Worm (Caenorhabditis elegans) whole organism, L1 larva: ENCODE data around the gene twk-34.

Experiments used
- C04F5.9 ChIP-seq: sonication (generic microtip); optimal IDR thresholded peaks from 2 replicates; lab custom pipeline; 2016; ENCODE audit warnings: missing genetic modification characterization, missing compliant biosample characterization
- C16A3.4 ChIP-seq: fragments of 150-350 bp; optimal IDR thresholded peaks from 2 replicates; lab custom pipeline; 2014; ENCODE audit warnings: missing biosample characterization, missing genetic modification characterization
- C34B4.2 ChIP-seq: sonication (generic microtip); optimal IDR thresholded peaks from 2 replicates; lab custom pipeline; 2017; ENCODE audit warnings: mild to moderate bottlenecking, missing genetic modification characterization, missing compliant biosample characterization
- Y116A8C.19 ChIP-seq: sonication (generic microtip); optimal IDR thresholded peaks from 2 replicates; lab custom pipeline; 2016; ENCODE audit warnings: missing compliant biosample characterization, missing genetic modification characterization, borderline replicate concordance
- alr-1 ChIP-seq: fragments of 200-800 bp; sonication (Bioruptor generic); optimal IDR thresholded peaks from 2 replicates; lab custom pipeline; 2018; ENCODE audit warnings: borderline replicate concordance, mild to moderate bottlenecking, missing genetic modification characterization, missing compliant biosample characterization
- ama-1 ChIP-seq: fragments of 150-350 bp; optimal IDR thresholded peaks from 2 replicates; lab custom pipeline; 2014
- ceh-8 ChIP-seq: fragments of 200-800 bp; sonication (Bioruptor generic); optimal IDR thresholded peaks from 2 replicates; lab custom pipeline; 2018; ENCODE audit warnings: mild to moderate bottlenecking, missing genetic modification characterization, moderate library complexity, missing compliant biosample characterization
- ces-1 ChIP-seq: fragments of 150-350 bp; optimal IDR thresholded peaks from 2 replicates; lab custom pipeline; 2014; ENCODE audit warnings: missing biosample characterization, missing genetic modification reagents, missing genetic modification characterization
- dsc-1 ChIP-seq: sonication (generic microtip); optimal IDR thresholded peaks from 2 replicates; lab custom pipeline; 2016; ENCODE audit warnings: mild to moderate bottlenecking, missing genetic modification characterization, missing compliant biosample characterization
- elt-2 ChIP-seq: sonication (generic microtip); optimal IDR thresholded peaks from 2 replicates; lab custom pipeline; 2016; ENCODE audit warnings: missing genetic modification characterization, mild to moderate bottlenecking, inconsistent platforms, missing compliant biosample characterization, missing genetic modification reagents
- elt-3 ChIP-seq, 6 experiments: fragments of 150-350 bp in 1 of 6; sonication (generic microtip); optimal IDR thresholded peaks; 2 replicates each; lab custom pipeline; 2017 to 2018; ENCODE audit warnings: missing biosample characterization in 6 of 6, missing genetic modification characterization in 6 of 6, inconsistent platforms in 1 of 6
- fkh-10 ChIP-seq: sonication (generic microtip); optimal IDR thresholded peaks from 2 replicates; lab custom pipeline; 2017; ENCODE audit warnings: missing biosample characterization, missing genetic modification reagents, missing genetic modification characterization
- fkh-8 ChIP-seq: sonication (generic microtip); optimal IDR thresholded peaks from 2 replicates; lab custom pipeline; 2016; ENCODE audit warnings: mild to moderate bottlenecking, missing genetic modification characterization, missing compliant biosample characterization
- fos-1 ChIP-seq: fragments of 150-350 bp; optimal IDR thresholded peaks from 2 replicates; lab custom pipeline; 2014; ENCODE audit warnings: missing biosample characterization, missing genetic modification characterization
- grh-1 ChIP-seq: fragments of 200-800 bp; sonication (Bioruptor generic); IDR thresholded peaks from 2 replicates; pipeline ENCODE4 v1.3.6; 2022; ENCODE audit warnings: missing genetic modification reagents, missing genetic modification characterization, missing compliant biosample characterization
- hlh-4 ChIP-seq: sonication (generic microtip); optimal IDR thresholded peaks from 2 replicates; lab custom pipeline; 2016; ENCODE audit warnings: mild to moderate bottlenecking, missing genetic modification characterization, missing compliant biosample characterization
- hpl-2 ChIP-seq: fragments of 150-350 bp; optimal IDR thresholded peaks from 2 replicates; lab custom pipeline; 2014; ENCODE audit warnings: missing biosample characterization, missing genetic modification reagents, missing genetic modification characterization
- isw-1 ChIP-seq: fragments of 200-800 bp; sonication (Bioruptor generic); IDR thresholded peaks from 2 replicates; pipeline ENCODE4 v1.3.6; 2022; ENCODE audit warnings: missing genetic modification characterization, missing compliant biosample characterization
- lin-13 ChIP-seq: fragments of 150-350 bp; optimal IDR thresholded peaks from 2 replicates; lab custom pipeline; 2014; ENCODE audit warnings: missing biosample characterization, missing genetic modification reagents, missing genetic modification characterization
- lin-15B ChIP-seq: fragments of 150-350 bp; sonication (generic microtip); optimal IDR thresholded peaks from 3 replicates; lab custom pipeline; 2014; ENCODE audit warnings: missing biosample characterization, missing genetic modification characterization
- lin-39 ChIP-seq: fragments of 150-350 bp; optimal IDR thresholded peaks from 2 replicates; lab custom pipeline; 2014; ENCODE audit warnings: missing biosample characterization, missing genetic modification reagents, missing genetic modification characterization
- lir-3 ChIP-seq: sonication (generic microtip); optimal IDR thresholded peaks from 2 replicates; lab custom pipeline; 2016; ENCODE audit warnings: mild to moderate bottlenecking, missing genetic modification characterization, moderate library complexity, missing compliant biosample characterization; ENCODE audit not compliant: poor library complexity
- nhr-11 ChIP-seq: fragments of 150-350 bp; optimal IDR thresholded peaks from 2 replicates; lab custom pipeline; 2014; ENCODE audit warnings: missing biosample characterization, missing genetic modification characterization
- nhr-19 ChIP-seq: fragments of 200-800 bp; sonication (Bioruptor generic); conservative IDR thresholded peaks from 2 replicates; pipeline ENCODE4 v1.3.6; 2022; ENCODE audit warnings: missing genetic modification characterization, missing compliant biosample characterization
- nhr-20 ChIP-seq: sonication (generic microtip); optimal IDR thresholded peaks from 2 replicates; lab custom pipeline; 2016; ENCODE audit warnings: mild to moderate bottlenecking, missing genetic modification characterization, missing compliant biosample characterization
- nhr-28 ChIP-seq: fragments of 150-350 bp; optimal IDR thresholded peaks from 2 replicates; lab custom pipeline; 2014; ENCODE audit warnings: missing biosample characterization, missing genetic modification characterization
- nhr-47 ChIP-seq: sonication (generic microtip); optimal IDR thresholded peaks from 2 replicates; lab custom pipeline; 2016; ENCODE audit warnings: mild to moderate bottlenecking, missing genetic modification characterization, moderate library complexity, missing compliant biosample characterization
- nhr-71 ChIP-seq: sonication (generic microtip); optimal IDR thresholded peaks from 2 replicates; lab custom pipeline; 2016; ENCODE audit warnings: mild to moderate bottlenecking, missing genetic modification characterization, moderate library complexity, missing compliant biosample characterization
- nhr-76 ChIP-seq: sonication (generic microtip); optimal IDR thresholded peaks from 2 replicates; lab custom pipeline; 2017; ENCODE audit warnings: missing biosample characterization, missing genetic modification characterization
- skn-1 ChIP-seq: fragments of 150-350 bp; optimal IDR thresholded peaks from 2 replicates; lab custom pipeline; 2014; ENCODE audit warnings: missing biosample characterization, missing genetic modification characterization
- snu-23 ChIP-seq: sonication (generic microtip); optimal IDR thresholded peaks from 2 replicates; lab custom pipeline; 2016; ENCODE audit warnings: missing genetic modification characterization, missing compliant biosample characterization
- sox-4 ChIP-seq: sonication (generic microtip); optimal IDR thresholded peaks from 2 replicates; lab custom pipeline; 2016; ENCODE audit warnings: missing genetic modification characterization, missing compliant biosample characterization
- sptf-1 ChIP-seq: fragments of 150-350 bp; optimal IDR thresholded peaks from 2 replicates; lab custom pipeline; 2014; ENCODE audit warnings: missing biosample characterization, missing genetic modification characterization
- tlp-1 ChIP-seq: fragments of 150-350 bp; optimal IDR thresholded peaks from 2 replicates; lab custom pipeline; 2014; ENCODE audit warnings: missing biosample characterization, missing genetic modification characterization
- unc-30 ChIP-seq: sonication (generic microtip); optimal IDR thresholded peaks from 2 replicates; lab custom pipeline; 2017; ENCODE audit warnings: missing biosample characterization, missing genetic modification characterization
- unc-98 ChIP-seq: fragments of 200-800 bp; sonication (Bioruptor generic); IDR thresholded peaks from 2 replicates; pipeline ENCODE4 v1.3.6; 2022; ENCODE audit warnings: missing genetic modification characterization, missing compliant biosample characterization
- xbp-1 ChIP-seq: sonication (generic microtip); optimal IDR thresholded peaks from 2 replicates; lab custom pipeline; 2016; ENCODE audit warnings: missing genetic modification characterization, missing compliant biosample characterization
- ztf-4 ChIP-seq: fragments of 150-350 bp; optimal IDR thresholded peaks from 2 replicates; lab custom pipeline; 2014; ENCODE audit warnings: missing biosample characterization, missing genetic modification characterization

The twk-34 gene

DNA sequence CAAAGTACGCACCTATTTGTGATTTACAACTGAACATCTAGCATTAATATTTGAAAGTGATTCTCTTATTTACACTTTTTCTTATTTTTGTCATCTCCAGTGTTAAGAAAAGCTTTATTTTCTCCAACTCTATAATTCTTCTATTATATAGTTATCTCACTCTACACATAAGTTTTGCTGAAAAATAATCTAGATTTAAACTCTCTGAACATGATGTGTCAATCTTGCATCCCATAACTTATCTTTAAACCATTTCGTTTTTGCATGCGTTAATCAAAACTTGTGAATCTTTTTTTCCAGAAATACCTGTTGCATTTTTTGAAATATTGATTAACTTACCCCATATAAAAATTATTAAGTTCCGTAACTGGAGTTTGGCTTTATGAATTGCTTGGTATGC lies 14.8 kb upstream of the twk-34 start, which contains the start of gene nhr-268:
Gene nhr-268, plus strand, starts transcription at position 301 of the 400 bp plus-strand sequence.
- TF ChIP-seq alr-1 (tag; lab: Kevin White, UChicago) (no peak), lir-3 (tag; lab: Kevin White, UChicago) (no peak), C04F5.9 (tag; lab: Kevin White, UChicago) (no peak), lin-39 (no peak), fos-1 (tag; lab: Kevin White, UChicago) (no peak), Y116A8C.19 (tag; lab: Kevin White, UChicago) (no peak), C16A3.4 (no peak), ama-1 (no peak), sptf-1 (no peak)

DNA sequence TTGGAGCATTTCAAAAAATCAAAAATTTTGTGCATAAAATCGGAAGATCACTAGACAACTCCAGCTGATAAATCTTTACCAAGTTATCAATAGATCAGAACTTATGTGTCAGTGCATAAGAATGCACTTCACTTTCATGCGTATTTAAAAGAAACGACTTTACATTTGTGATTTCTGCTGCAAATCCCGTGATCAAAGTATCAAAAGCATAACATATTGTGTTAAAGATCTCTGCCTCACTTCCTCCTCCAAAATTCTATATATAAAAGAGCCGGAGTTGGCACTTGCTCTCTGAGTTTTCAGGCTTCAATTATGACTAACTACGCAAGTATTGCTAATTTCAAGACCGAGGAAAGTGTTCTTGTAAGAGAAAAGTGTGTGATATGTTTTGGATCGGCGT lies 11.1 kb upstream of the twk-34 start, which contains the start of gene nhr-198:
Gene nhr-198, plus strand, starts transcription at position 313 of the 400 bp plus-strand sequence.
- TF ChIP-seq sox-4 = peak; percentile 28
- no peak for TF ChIP-seq grh-1 (GFP tag; lab: Robert Waterston, UW)
- TF ChIP-seq nhr-76 (tag; lab: Kevin White, UChicago) = no peak
- TF ChIP-seq hlh-4 (tag; lab: Kevin White, UChicago) = no peak
- TF ChIP-seq dsc-1 (tag; lab: Kevin White, UChicago) = peak; percentile 55
- peak; percentile 29 for TF ChIP-seq nhr-71 (tag; lab: Kevin White, UChicago)
- no peak for TF ChIP-seq sptf-1
- peak; percentile 79 for TF ChIP-seq fkh-8 (tag; lab: Kevin White, UChicago)

DNA sequence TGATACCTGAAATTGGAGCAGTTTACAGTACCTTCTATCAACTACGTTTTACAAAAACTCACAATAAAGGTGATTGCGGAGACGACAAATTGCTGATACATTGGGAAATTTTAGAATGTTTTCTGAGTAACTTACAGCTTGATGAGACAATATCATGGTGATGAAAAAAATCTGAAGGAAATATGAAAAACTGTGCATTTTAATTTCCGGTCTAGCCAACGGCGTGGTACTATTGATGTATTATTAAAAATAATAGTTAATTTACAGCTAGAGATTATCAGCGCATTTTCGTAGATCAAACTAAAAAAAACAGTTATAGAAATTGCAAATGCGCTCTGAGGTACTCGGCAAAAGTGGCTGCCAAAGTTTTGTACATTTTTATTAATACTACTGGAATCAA lies 6.7 kb upstream of the twk-34 start, which contains the start of gene srx-29:
Gene srx-29, minus strand, starts transcription at position 101 of the 400 bp plus-strand sequence.
- TF ChIP-seq nhr-28 (tag; lab: Kevin White, UChicago) (no peak), nhr-19 (GFP tag; lab: Robert Waterston, UW) (no peak), hpl-2 (GFP tag; lab: Kevin White, UChicago) (no peak), lin-13 (GFP tag; lab: Kevin White, UChicago) (no peak), fos-1 (tag; lab: Kevin White, UChicago) (no peak), grh-1 (GFP tag; lab: Robert Waterston, UW) (no peak), unc-98 (GFP tag; lab: Robert Waterston, UW) (no peak), C34B4.2 (tag; lab: Kevin White, UChicago) (no peak), unc-30 (tag; lab: Kevin White, UChicago) (no peak), nhr-11 (tag; lab: Kevin White, UChicago) (no peak), C04F5.9 (tag; lab: Kevin White, UChicago) (no peak), nhr-20 (no peak), ceh-8 (GFP tag; lab: Kevin White, UChicago) (no peak), ces-1 (GFP tag; lab: Kevin White, UChicago) (no peak), xbp-1 (tag; lab: Kevin White, UChicago) (no peak), elt-2 (no peak), tlp-1 (tag; lab: Kevin White, UChicago) (no peak), elt-3 (tag; optimal IDR thresholded peaks at IDR 0.05; lab: Kevin White, UChicago) (no peak)

DNA sequence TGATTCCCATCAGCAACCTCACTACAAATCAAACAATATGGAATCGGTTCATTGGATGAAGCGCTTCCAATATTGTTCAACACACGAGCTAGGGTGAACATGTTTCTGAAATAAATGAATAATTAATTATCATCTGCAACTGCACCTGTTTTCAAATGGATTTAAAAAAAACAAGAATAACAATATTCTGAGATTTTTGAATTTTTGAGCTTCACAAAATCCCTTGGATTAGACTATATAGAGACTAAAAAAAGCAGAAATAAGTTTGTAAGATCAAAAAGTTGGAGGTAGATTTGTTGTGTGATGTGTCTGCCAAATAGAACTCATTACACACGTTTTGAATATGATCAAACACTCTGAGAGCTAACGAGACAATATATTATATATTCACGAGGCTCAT lies 5.0 kb upstream of the twk-34 start, which contains the start of gene nhr-199:
Gene nhr-199, minus strand, starts transcription at position 101 of the 400 bp plus-strand sequence.
- TF ChIP-seq C34B4.2 (tag; lab: Kevin White, UChicago) (no peak), nhr-47 (tag; lab: Kevin White, UChicago) (no peak), nhr-28 (tag; lab: Kevin White, UChicago) (no peak), isw-1 (no peak), ztf-4 (tag; lab: Kevin White, UChicago) (no peak), snu-23 (no peak), nhr-20 (no peak), fkh-10 (GFP tag; lab: Kevin White, UChicago) (no peak), ama-1 (no peak), lin-15B (tag; lab: Kevin White, UChicago) (no peak), elt-2 (no peak), Y116A8C.19 (tag; lab: Kevin White, UChicago) (no peak), skn-1 (no peak)
- TF ChIP-seq, all 84 proteins: peak for 0
